Worm (Caenorhabditis elegans): Measurements from ENCODE around the gene kel-1.

The kel-1 gene

DNA sequence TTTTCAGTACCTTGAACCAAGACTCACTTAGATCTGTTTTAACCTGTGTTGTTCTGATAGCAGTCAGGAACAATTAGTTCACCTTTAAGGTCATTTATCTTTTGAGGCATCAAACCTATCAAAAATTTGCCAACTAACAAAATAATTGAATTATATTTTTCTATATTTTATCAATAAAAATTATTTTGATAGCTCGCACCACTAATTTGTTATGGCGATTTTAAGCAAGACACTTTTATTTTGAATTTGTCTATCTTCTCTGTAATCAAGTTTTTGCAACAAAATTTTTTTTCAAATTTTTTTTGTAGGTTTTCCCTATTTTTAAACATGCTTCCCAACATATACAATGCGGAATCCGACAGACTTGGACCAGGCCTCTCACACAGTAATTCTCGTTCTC, at the start of gene kel-1:
kel-1 (plus strand) TSS at position 301 of the 400 bp plus-strand sequence.
- TF ChIP-seq elt-2 (tag; optimal IDR thresholded peaks at IDR 0.05) (no peak), snpc-4 (tag; optimal IDR thresholded peaks at IDR 0.05) (no peak), ztf-11 (tag; optimal IDR thresholded peaks at IDR 0.05) (no peak), zag-1 (tag; optimal IDR thresholded peaks at IDR 0.05) (no peak), dpl-1 (GFP tag; optimal IDR thresholded peaks at IDR 0.05) (no peak), mab-9 (GFP tag; IDR thresholded peaks at IDR 0.05) (no peak), fkh-10 (GFP tag; optimal IDR thresholded peaks at IDR 0.05) (no peak), nhr-71 (tag; optimal IDR thresholded peaks at IDR 0.05) (no peak), egl-13 (tag; optimal IDR thresholded peaks at IDR 0.05) (no peak), nhr-84 (tag; optimal IDR thresholded peaks at IDR 0.05) (no peak)

DNA sequence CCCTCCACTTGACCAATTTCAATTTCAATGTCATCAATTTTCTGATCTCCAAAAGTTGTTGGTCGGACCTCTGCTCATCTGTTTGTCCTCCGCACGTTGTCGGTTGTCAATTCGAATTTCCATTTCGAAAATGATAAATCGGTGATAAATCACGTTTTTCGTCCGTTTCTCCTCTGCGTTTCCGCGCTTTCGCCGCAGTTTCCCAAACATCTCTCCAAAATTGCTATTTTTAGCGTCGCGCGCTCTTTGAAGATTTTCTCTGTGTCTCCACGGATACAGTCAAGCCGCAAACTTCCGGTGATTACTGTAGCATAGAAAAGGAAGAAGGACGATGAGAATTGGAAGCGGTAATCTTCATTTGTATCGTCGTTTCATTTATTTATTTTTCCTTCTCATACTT, 46.7 kb upstream of the kel-1 start:
- TF ChIP-seq tlp-1 (tag; optimal IDR thresholded peaks at IDR 0.05) (no peak), unc-62 (GFP tag; optimal IDR thresholded peaks at IDR 0.05) (peak; percentile 3), isw-1 (GFP tag; IDR thresholded peaks at IDR 0.05) (no peak), ceh-8 (GFP tag; optimal IDR thresholded peaks at IDR 0.05) (no peak), C16A3.4 (tag; optimal IDR thresholded peaks at IDR 0.05) (no peak), efl-1 (optimal IDR thresholded peaks at IDR 0.05) (no peak), efl-1 (GFP tag; optimal IDR thresholded peaks at IDR 0.05 in 1 of 2) (peak in 1 of 2 experiments; percentile 92), lin-15B (tag; optimal IDR thresholded peaks at IDR 0.05) (no peak), lir-3 (tag; optimal IDR thresholded peaks at IDR 0.05; ENCODE audit: poor library complexity) (no peak), alr-1 (tag; optimal IDR thresholded peaks at IDR 0.05; ENCODE audit: borderline replicate concordance) (no peak), nhr-12 (tag; optimal IDR thresholded peaks at IDR 0.05) (no peak), ceh-90 (tag; optimal IDR thresholded peaks at IDR 0.05) (no peak), snu-23 (GFP tag; optimal IDR thresholded peaks at IDR 0.05) (peak; percentile 59), unc-86 (tag; optimal IDR thresholded peaks at IDR 0.05) (no peak), unc-98 (GFP tag; IDR thresholded peaks at IDR 0.05) (no peak), tbx-2 (tag; optimal IDR thresholded peaks at IDR 0.05) (peak; percentile 80), ztf-11 (tag; optimal IDR thresholded peaks at IDR 0.05) (no peak), nhr-47 (tag; optimal IDR thresholded peaks at IDR 0.05) (peak; percentile 56), nhr-85 (tag) (peak; percentile 97), nhr-20 (tag; optimal IDR thresholded peaks at IDR 0.05) (peak; percentile 81), mep-1 (tag; optimal IDR thresholded peaks at IDR 0.05) (no peak), egl-27 (tag; optimal IDR thresholded peaks at IDR 0.05) (no peak), F16B12.6 (tag; optimal IDR thresholded peaks at IDR 0.05) (no peak), ama-1 (optimal IDR thresholded peaks at IDR 0.05) (no peak), fkh-4 (tag; optimal IDR thresholded peaks at IDR 0.05; ENCODE audit: borderline replicate concordance) (no peak), hlh-17 (GFP tag; optimal IDR thresholded peaks at IDR 0.05; ENCODE audit: borderline replicate concordance) (no peak), mdl-1 (tag; optimal IDR thresholded peaks at IDR 0.05) (peak in 1 of 2 experiments; percentile 73), grh-1 (GFP tag; IDR thresholded peaks at IDR 0.05) (peak; percentile 59), blmp-1 (tag; optimal IDR thresholded peaks at IDR 0.05) (peak; percentile 84), fkh-10 (GFP tag; optimal IDR thresholded peaks at IDR 0.05) (no peak), egl-13 (tag; optimal IDR thresholded peaks at IDR 0.05) (no peak), nhr-84 (tag; optimal IDR thresholded peaks at IDR 0.05) (no peak), fos-1 (tag; optimal IDR thresholded peaks at IDR 0.05) (peak; percentile 23), nhr-71 (tag; optimal IDR thresholded peaks at IDR 0.05) (peak; percentile 82), nhr-19 (GFP tag; conservative IDR thresholded peaks at IDR 0.05) (peak; percentile 49), irx-1 (tag; optimal IDR thresholded peaks at IDR 0.05) (no peak), unc-130 (tag; optimal IDR thresholded peaks at IDR 0.05) (peak; percentile 57), fkh-8 (tag; optimal IDR thresholded peaks at IDR 0.05) (no peak), lin-14 (GFP tag; optimal IDR thresholded peaks at IDR 0.05) (peak; percentile 71), mab-9 (GFP tag; IDR thresholded peaks at IDR 0.05) (no peak), hlh-4 (tag; optimal IDR thresholded peaks at IDR 0.05) (no peak), dsc-1 (tag; optimal IDR thresholded peaks at IDR 0.05) (no peak), zag-1 (tag; optimal IDR thresholded peaks at IDR 0.05) (no peak), ces-1 (GFP tag; optimal IDR thresholded peaks at IDR 0.05) (no peak), mef-2 (tag; optimal IDR thresholded peaks at IDR 0.05) (no peak), ceh-63 (GFP tag; optimal IDR thresholded peaks at IDR 0.05) (no peak), nhr-11 (tag; optimal IDR thresholded peaks at IDR 0.05) (no peak), jun-1 (tag; optimal IDR thresholded peaks at IDR 0.05) (no peak)
